Worm (Caenorhabditis elegans) whole organism, L2 larva: ENCODE data around the gene C03G5.14.

Experiments used
- F13H6.1 ChIP-seq: sonication (generic microtip); optimal IDR thresholded peaks from 2 replicates; lab custom pipeline; 2016; ENCODE audit warnings: missing genetic modification characterization, missing compliant biosample characterization
- R02D3.7 ChIP-seq: fragments of 150-350 bp; optimal IDR thresholded peaks from 2 replicates; lab custom pipeline; 2014; ENCODE audit warnings: missing biosample characterization, missing genetic modification characterization
- Y55F3AM.14 ChIP-seq: fragments of 200-800 bp; sonication (Bioruptor generic); optimal IDR thresholded peaks from 2 replicates; lab custom pipeline; 2018; ENCODE audit warnings: mild to moderate bottlenecking, missing genetic modification characterization, missing compliant biosample characterization
- alr-1 ChIP-seq: fragments of 150-350 bp; optimal IDR thresholded peaks from 2 replicates; lab custom pipeline; 2014; ENCODE audit warnings: missing biosample characterization, missing genetic modification characterization
- ama-1 ChIP-seq: fragments of 150-350 bp; optimal IDR thresholded peaks from 2 replicates; lab custom pipeline; 2018; ENCODE audit warnings: inconsistent platforms
- ceh-16 ChIP-seq: fragments of 150-350 bp; optimal IDR thresholded peaks from 2 replicates; lab custom pipeline; 2014; ENCODE audit warnings: missing biosample characterization, missing genetic modification characterization
- ceh-82 ChIP-seq: fragments of 150-350 bp; optimal IDR thresholded peaks from 2 replicates; lab custom pipeline; 2014; ENCODE audit warnings: missing biosample characterization, missing genetic modification characterization
- dmd-4 ChIP-seq: sonication (generic microtip); optimal IDR thresholded peaks from 2 replicates; lab custom pipeline; 2017; ENCODE audit warnings: missing biosample characterization, missing genetic modification characterization
- egl-27 ChIP-seq: sonication (generic microtip); optimal IDR thresholded peaks from 3 replicates; lab custom pipeline; 2017; ENCODE audit warnings: missing biosample characterization, missing genetic modification reagents, missing genetic modification characterization
- elt-3 ChIP-seq: sonication (generic microtip); optimal IDR thresholded peaks from 2 replicates; lab custom pipeline; 2017; ENCODE audit warnings: missing biosample characterization, missing genetic modification characterization
- fos-1 ChIP-seq: fragments of 150-350 bp; optimal IDR thresholded peaks from 2 replicates; lab custom pipeline; 2014; ENCODE audit warnings: missing biosample characterization, missing genetic modification characterization
- gmeb-1 ChIP-seq: fragments of 150-350 bp; optimal IDR thresholded peaks from 2 replicates; lab custom pipeline; 2014; ENCODE audit warnings: missing biosample characterization, missing genetic modification characterization
- lin-13 ChIP-seq: fragments of 150-350 bp; optimal IDR thresholded peaks from 2 replicates; lab custom pipeline; 2014; ENCODE audit warnings: missing biosample characterization, missing genetic modification reagents, missing genetic modification characterization
- mbf-1 ChIP-seq: sonication (generic microtip); optimal IDR thresholded peaks from 2 replicates; lab custom pipeline; 2017; ENCODE audit warnings: missing biosample characterization, missing genetic modification characterization
- mdl-1 ChIP-seq, 2 experiments: fragments of 150-350 bp in 1 of 2; sonication (generic microtip) in 1 of 2; optimal IDR thresholded peaks; 2 replicates each; lab custom pipeline; 2017; ENCODE audit warnings: missing biosample characterization in 2 of 2, missing genetic modification characterization in 2 of 2
- nhr-10 ChIP-seq: sonication (generic microtip); optimal IDR thresholded peaks from 2 replicates; lab custom pipeline; 2017; ENCODE audit warnings: missing biosample characterization, missing genetic modification characterization
- nhr-129 ChIP-seq: fragments of 150-350 bp; optimal IDR thresholded peaks from 2 replicates; lab custom pipeline; 2014; ENCODE audit warnings: missing biosample characterization, missing genetic modification characterization
- nhr-21 ChIP-seq: fragments of 150-350 bp; optimal IDR thresholded peaks from 2 replicates; lab custom pipeline; 2014; ENCODE audit warnings: missing biosample characterization, missing genetic modification characterization
- nhr-23 ChIP-seq: fragments of 150-350 bp; optimal IDR thresholded peaks from 2 replicates; lab custom pipeline; 2014; ENCODE audit warnings: missing biosample characterization, missing genetic modification reagents, missing genetic modification characterization
- nhr-237 ChIP-seq: fragments of 150-350 bp; optimal IDR thresholded peaks from 2 replicates; lab custom pipeline; 2014; ENCODE audit warnings: missing biosample characterization, missing genetic modification characterization
- nhr-25 ChIP-seq: fragments of 150-350 bp; sonication (generic microtip); optimal IDR thresholded peaks from 3 replicates; lab custom pipeline; 2014; ENCODE audit warnings: missing biosample characterization, missing genetic modification characterization
- nhr-6 ChIP-seq: fragments of 150-350 bp; optimal IDR thresholded peaks from 2 replicates; lab custom pipeline; 2014; ENCODE audit warnings: missing biosample characterization, missing genetic modification characterization
- nhr-77 ChIP-seq: fragments of 150-350 bp; optimal IDR thresholded peaks from 2 replicates; lab custom pipeline; 2014; ENCODE audit warnings: missing biosample characterization, missing genetic modification characterization
- sem-4 ChIP-seq: fragments of 150-350 bp; optimal IDR thresholded peaks from 2 replicates; lab custom pipeline; 2014; ENCODE audit warnings: missing biosample characterization, missing genetic modification reagents, missing genetic modification characterization
- sma-3 ChIP-seq: sonication (generic microtip); optimal IDR thresholded peaks from 2 replicates; lab custom pipeline; 2016; ENCODE audit warnings: missing genetic modification reagents, missing genetic modification characterization, missing compliant biosample characterization
- sma-9 ChIP-seq, 2 experiments: fragments of 150-350 bp in 1 of 2; sonication (generic microtip) in 1 of 2; optimal IDR thresholded peaks; 2 replicates each; lab custom pipeline; 2014 to 2016; ENCODE audit warnings: missing genetic modification characterization in 2 of 2, mild to moderate bottlenecking in 1 of 2, missing biosample characterization in 1 of 2, missing compliant biosample characterization in 1 of 2, missing genetic modification reagents in 1 of 2, moderate library complexity in 1 of 2
- snpc-4 ChIP-seq: fragments of 150-350 bp; optimal IDR thresholded peaks from 2 replicates; lab custom pipeline; 2014; ENCODE audit warnings: missing biosample characterization, missing genetic modification characterization
- unc-39 ChIP-seq: fragments of 150-350 bp; optimal IDR thresholded peaks from 2 replicates; lab custom pipeline; 2014; ENCODE audit warnings: missing biosample characterization, missing genetic modification characterization
- unc-55 ChIP-seq: fragments of 150-350 bp; sonication (generic microtip); optimal IDR thresholded peaks from 3 replicates; lab custom pipeline; 2014; ENCODE audit warnings: missing biosample characterization, missing genetic modification reagents, missing genetic modification characterization
- unc-62 ChIP-seq: fragments of 150-350 bp; optimal IDR thresholded peaks from 2 replicates; lab custom pipeline; 2014; ENCODE audit warnings: missing biosample characterization, missing genetic modification reagents, missing genetic modification characterization
- zag-1 ChIP-seq: fragments of 150-350 bp; optimal IDR thresholded peaks from 2 replicates; lab custom pipeline; 2014; ENCODE audit warnings: missing biosample characterization, missing genetic modification characterization
- ztf-4 ChIP-seq: fragments of 150-350 bp; optimal IDR thresholded peaks from 2 replicates; lab custom pipeline; 2014; ENCODE audit warnings: missing biosample characterization, missing genetic modification characterization

C03G5.14 gene

DNA sequence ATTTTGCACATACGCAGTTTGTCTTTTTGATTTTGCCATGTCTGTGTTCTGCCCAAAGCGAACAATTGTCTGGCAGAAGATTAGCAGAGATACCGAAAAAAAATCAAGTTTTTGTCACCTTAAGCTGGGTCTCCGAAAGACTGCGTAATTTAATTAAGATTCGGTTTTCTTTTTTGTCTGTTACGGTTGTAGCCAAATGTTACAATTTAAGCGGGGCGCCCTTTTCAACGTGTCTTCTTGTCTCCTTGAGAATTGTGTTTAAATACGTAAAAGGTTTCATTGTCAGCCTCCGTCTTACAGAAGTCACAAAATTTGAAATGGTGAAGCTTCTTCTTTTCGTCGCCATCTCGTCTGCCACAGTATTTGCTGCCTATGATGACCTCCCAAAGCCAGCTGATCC is 22.0 kb upstream of the C03G5.14 start, which contains the start of gene grd-14:
TSS of gene grd-14 (plus strand) at position 301 of the 400 bp plus-strand sequence.
- TF ChIP-seq sem-4 (tag; lab: Kevin White, UChicago) (no peak), nhr-25 (tag; lab: Kevin White, UChicago) (peak; percentile 32)

DNA sequence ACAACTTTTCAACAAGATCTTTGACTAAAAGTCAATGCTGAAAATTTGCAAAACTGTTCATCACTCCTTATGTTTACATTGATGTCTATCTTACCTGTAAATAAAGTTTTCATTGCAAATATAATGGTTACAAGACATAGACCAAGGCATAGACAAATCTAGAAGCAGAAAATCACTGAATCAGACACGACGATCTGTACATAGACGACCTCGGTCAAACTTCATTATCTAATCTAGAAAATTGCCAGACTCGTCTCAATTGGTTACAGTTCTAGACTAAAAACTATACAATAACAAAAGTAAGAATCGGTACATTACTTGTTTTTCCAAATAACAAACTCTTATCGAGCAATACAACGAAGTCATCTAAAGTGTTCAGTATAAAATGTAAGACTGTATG is 20.8 kb upstream of the C03G5.14 start, which contains the start of gene grd-4:
TSS of gene grd-4 (plus strand) at position 301 of the 400 bp plus-strand sequence.
- TF ChIP-seq Y55F3AM.14, result no peak
- no peak for TF ChIP-seq ceh-16 (tag; lab: Kevin White, UChicago)
- TF ChIP-seq, all 48 proteins: peak for 0

DNA sequence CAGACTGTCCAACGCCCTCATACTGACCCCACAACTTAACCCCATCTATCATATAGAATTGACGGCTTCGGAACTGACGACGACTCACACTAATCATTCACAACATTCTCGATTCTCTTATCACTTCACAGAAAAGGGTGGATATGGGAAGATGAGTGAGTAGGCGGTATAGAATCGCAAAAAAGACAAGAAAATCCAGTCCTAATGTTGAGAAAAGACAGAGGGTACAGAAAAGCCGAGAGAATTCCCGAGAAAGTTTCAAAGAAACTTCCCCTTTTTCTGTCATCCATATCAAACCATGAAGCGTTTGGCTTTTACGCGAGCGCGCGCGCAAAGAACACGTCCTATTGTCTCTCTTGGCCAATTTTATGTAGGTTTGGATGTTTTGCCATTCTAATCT is 17.5 kb upstream of the C03G5.14 start:
- TF ChIP-seq nhr-21 (peak; percentile 60), ztf-4 (no peak), R02D3.7 (tag; lab: Kevin White, UChicago) (no peak)

DNA sequence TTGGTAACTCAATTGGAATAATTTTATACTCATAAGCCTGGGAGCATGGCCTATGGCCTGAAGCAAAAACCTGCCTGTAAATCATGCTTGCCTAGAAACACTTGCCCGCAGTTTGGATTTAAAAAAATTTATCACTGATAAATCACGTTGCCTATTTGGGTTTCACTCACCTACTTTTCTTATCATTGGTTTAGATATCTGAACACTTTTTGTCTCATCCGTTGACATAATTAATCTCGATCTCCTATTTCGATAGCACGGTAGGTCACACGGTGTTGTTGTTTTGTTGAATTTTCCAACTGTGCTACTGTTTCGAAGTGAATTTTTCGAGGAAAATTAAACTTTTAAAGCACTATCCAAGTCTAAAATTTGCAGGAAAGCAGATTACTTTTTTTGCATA is 14.7 kb upstream of the C03G5.14 start:
- TF ChIP-seq mdl-1 (tag; optimal IDR thresholded peaks at IDR 0.05; lab: Kevin White, UChicago) (no peak), ztf-4 (no peak), sem-4 (tag; lab: Kevin White, UChicago) (no peak), ceh-82 (tag; lab: Kevin White, UChicago) (no peak), ceh-16 (tag; lab: Kevin White, UChicago) (no peak), mbf-1 (tag; lab: Kevin White, UChicago) (no peak), gmeb-1 (tag; lab: Kevin White, UChicago) (no peak), unc-62 (GFP tag; lab: Kevin White, UChicago) (no peak), nhr-129 (tag; lab: Kevin White, UChicago) (no peak), nhr-10 (no peak), alr-1 (no peak), dmd-4 (tag; lab: Kevin White, UChicago) (no peak), nhr-237 (no peak), elt-3 (tag; lab: Kevin White, UChicago) (no peak), nhr-77 (tag; lab: Kevin White, UChicago) (no peak), R02D3.7 (tag; lab: Kevin White, UChicago) (no peak), nhr-23 (tag; lab: Kevin White, UChicago) (no peak)

DNA sequence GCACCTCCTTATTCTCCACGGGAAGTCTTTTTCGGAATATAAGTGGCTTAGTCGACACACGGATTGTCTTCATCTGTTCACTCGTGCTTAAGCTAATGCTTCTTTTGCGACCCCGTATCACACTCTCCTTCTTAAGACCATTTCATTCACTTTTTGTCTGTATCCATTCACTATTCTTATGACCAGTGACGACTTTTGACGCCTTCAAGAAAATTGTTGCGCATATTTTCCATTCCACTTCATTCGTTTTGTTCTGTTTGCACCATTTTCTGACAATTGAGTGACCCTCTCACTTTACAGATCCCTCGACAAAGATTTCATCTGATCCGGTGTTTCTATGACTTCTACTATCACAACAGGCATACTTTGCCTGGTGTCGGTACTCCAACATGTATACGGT is 14.1 kb upstream of the C03G5.14 start, which contains the start of gene H03E18.1:
TSS of gene H03E18.1 (plus strand) at position 301 of the 400 bp plus-strand sequence.
- TF ChIP-seq sem-4 (tag; lab: Kevin White, UChicago) (no peak), snpc-4 (tag; lab: Kevin White, UChicago) (no peak)

DNA sequence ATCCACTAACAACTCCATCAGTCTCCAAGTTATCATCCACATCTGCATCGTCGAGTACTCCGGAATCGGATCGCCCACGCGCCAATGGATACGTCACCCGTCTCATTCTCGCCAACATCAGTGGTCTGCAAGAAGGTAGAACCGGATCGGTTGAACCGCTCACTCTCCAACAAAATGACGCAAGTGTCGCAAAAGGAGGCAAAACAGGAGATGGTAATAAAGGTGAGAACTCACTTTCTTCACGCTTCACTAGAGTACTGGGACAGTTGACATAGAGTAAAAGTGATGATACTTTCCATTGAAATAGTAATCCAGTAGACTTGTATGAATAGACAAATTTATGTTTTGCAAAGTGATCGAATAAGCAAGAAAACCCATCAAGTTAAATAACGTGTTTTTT is 12.6 kb upstream of the C03G5.14 start:
- TF ChIP-seq sma-9 (GFP tag; optimal IDR thresholded peaks at IDR 0.05; lab: Kevin White, UChicago) (no peak), sma-9 (tag; optimal IDR thresholded peaks at IDR 0.05; lab: Kevin White, UChicago) (no peak), nhr-21 (peak; percentile 9)

DNA sequence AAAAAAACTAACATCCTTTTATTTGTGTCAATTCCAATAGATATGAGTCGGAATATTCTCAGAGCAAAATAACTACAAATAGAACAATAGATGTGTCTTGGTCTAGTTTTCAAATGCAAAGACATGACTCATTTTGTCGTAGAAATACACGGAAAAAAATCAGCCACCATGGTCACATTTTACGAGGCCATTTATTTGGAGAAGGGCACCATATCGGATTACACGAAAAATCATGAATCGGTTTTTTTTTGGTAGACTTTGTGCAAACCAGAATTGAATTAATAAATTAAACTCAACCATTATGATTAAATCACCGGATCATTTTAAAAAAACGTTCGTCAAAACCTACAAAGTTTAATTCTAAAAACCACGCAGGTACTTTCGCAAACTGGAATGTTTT is 1.3 kb upstream of the C03G5.14 start, which contains the start of gene H03E18.2:
TSS of gene H03E18.2 (minus strand) at position 101 of the 400 bp plus-strand sequence.
- no peak for TF ChIP-seq fos-1 (tag; lab: Kevin White, UChicago)
- TF ChIP-seq lin-13, result no peak
- TF ChIP-seq sma-9 (GFP tag; optimal IDR thresholded peaks at IDR 0.05; lab: Kevin White, UChicago), result no peak
- TF ChIP-seq sma-9 (tag; optimal IDR thresholded peaks at IDR 0.05; lab: Kevin White, UChicago), result no peak
- TF ChIP-seq unc-62 (GFP tag; lab: Kevin White, UChicago), result no peak
- TF ChIP-seq ama-1 (lab: Kevin White, UChicago), result no peak
- no peak for TF ChIP-seq unc-55
- no peak for TF ChIP-seq unc-39 (tag; lab: Kevin White, UChicago)
- no peak for TF ChIP-seq alr-1
- no peak for TF ChIP-seq sma-3 (GFP tag; lab: Kevin White, UChicago)
- no peak for TF ChIP-seq nhr-23 (tag; lab: Kevin White, UChicago)
- no peak for TF ChIP-seq zag-1 (tag; lab: Kevin White, UChicago)
- no peak for TF ChIP-seq mdl-1 (tag; optimal IDR thresholded peaks at IDR 0.05; lab: Kevin White, UChicago)
- TF ChIP-seq nhr-6 (tag; lab: Kevin White, UChicago), result no peak
- TF ChIP-seq F13H6.1 (tag; lab: Kevin White, UChicago), result no peak
- no peak for TF ChIP-seq egl-27 (tag; lab: Kevin White, UChicago)
